Fruit fly (Drosophila melanogaster) whole organism, prepupa: Measurements from ENCODE around the gene Ir94f.

Experiments used
- CG10631 ChIP-seq: fragments of 200-800 bp; sonication (Bioruptor generic); optimal IDR thresholded peaks from 2 replicates; lab custom pipeline; 2016; ENCODE audit warnings: missing biosample characterization, missing genetic modification characterization
- CG15336 ChIP-seq: fragments of 200-800 bp; sonication (Bioruptor generic); IDR thresholded peaks from 2 replicates; pipeline ENCODE4 v1.3.6; 2022; ENCODE audit warnings: missing biosample characterization, missing genetic modification characterization
- CG31627 ChIP-seq: fragments of 200-800 bp; sonication (Bioruptor generic); optimal IDR thresholded peaks from 3 replicates; lab custom pipeline; 2016; ENCODE audit warnings: missing biosample characterization, missing genetic modification characterization
- CG8119 ChIP-seq: fragments of 200-800 bp; sonication (Bioruptor generic); IDR thresholded peaks from 3 replicates; pipeline ENCODE4 v1.3.6; 2022; ENCODE audit warnings: missing biosample characterization, missing genetic modification characterization
- CG8319 ChIP-seq: fragments of 200-800 bp; sonication (Bioruptor generic); optimal IDR thresholded peaks from 3 replicates; lab custom pipeline; 2016; ENCODE audit warnings: missing biosample characterization, missing genetic modification characterization
- Ets21C ChIP-seq: fragments of 200-800 bp; sonication (Bioruptor generic); optimal IDR thresholded peaks from 3 replicates; lab custom pipeline; 2016; ENCODE audit warnings: missing biosample characterization, missing genetic modification characterization
- OdsH ChIP-seq: fragments of 200-800 bp; sonication (Bioruptor generic); optimal IDR thresholded peaks from 3 replicates; lab custom pipeline; 2016; ENCODE audit warnings: missing biosample characterization, missing genetic modification characterization
- Sox15 ChIP-seq: fragments of 200-800 bp; sonication (Bioruptor generic); optimal IDR thresholded peaks from 3 replicates; lab custom pipeline; 2016; ENCODE audit warnings: missing biosample characterization, missing genetic modification characterization
- achi ChIP-seq: fragments of 200-800 bp; sonication (Bioruptor generic); optimal IDR thresholded peaks from 3 replicates; lab custom pipeline; 2016; ENCODE audit warnings: missing biosample characterization, missing genetic modification characterization
- eg ChIP-seq: fragments of 200-800 bp; sonication (Bioruptor generic); IDR thresholded peaks from 3 replicates; pipeline ENCODE4 v1.3.6; 2022; ENCODE audit warnings: missing biosample characterization, missing genetic modification characterization
- pdm3 ChIP-seq: fragments of 200-800 bp; sonication (Bioruptor generic); optimal IDR thresholded peaks from 3 replicates; lab custom pipeline; 2016; ENCODE audit warnings: missing biosample characterization, missing genetic modification characterization
- salr ChIP-seq, 2 experiments: fragments of 200-800 bp; sonication (Bioruptor generic); optimal IDR thresholded peaks; 3 replicates each; lab custom pipeline; 2016 to 2018; ENCODE audit warnings: missing biosample characterization in 2 of 2, missing genetic modification characterization in 2 of 2, mild to moderate bottlenecking in 1 of 2

DNA sequence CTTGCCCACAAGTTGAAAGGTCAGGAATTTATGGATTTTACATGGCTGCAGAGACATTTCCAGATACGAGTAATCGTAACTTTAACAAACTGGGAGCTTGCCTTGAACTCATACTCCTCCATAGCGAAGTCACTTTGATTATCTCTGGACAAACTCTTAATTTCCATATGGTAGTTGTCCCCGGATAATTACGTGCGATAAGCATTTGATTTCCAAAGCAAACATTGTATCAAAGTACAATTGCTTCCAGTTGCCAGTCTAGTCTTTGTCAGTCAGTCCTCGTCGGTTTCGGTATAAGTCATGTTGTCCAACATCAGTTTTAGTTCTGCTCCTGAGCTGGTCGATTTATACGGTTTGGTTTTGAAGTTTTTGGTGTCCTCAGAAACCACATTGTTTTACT is 5.5 kb downstream of the Ir94f start, which contains the start of gene Ir94h:
- TF ChIP-seq pdm3 (GFP tag; lab: Kevin White, UChicago) = no peak
- no peak for TF ChIP-seq achi (GFP tag; lab: Kevin White, UChicago)
- TF ChIP-seq salr (GFP tag; optimal IDR thresholded peaks at IDR 0.05; lab: Kevin White, UChicago) = no peak
- TF ChIP-seq CG10631 = no peak
- TF ChIP-seq CG15336 = no peak
- TF ChIP-seq CG31627 (GFP tag; lab: Kevin White, UChicago) = no peak
- no peak for TF ChIP-seq OdsH (GFP tag; lab: Kevin White, UChicago)
- TF ChIP-seq eg (GFP tag; lab: Robert Waterston, UW) = no peak
- TF ChIP-seq CG8119 = no peak
- no peak for TF ChIP-seq Ets21C (GFP tag; lab: Kevin White, UChicago)
- TF ChIP-seq CG8319 = no peak
- TF ChIP-seq Sox15 = no peak
